Fruit fly (Drosophila melanogaster) whole organism, adult: ENCODE measurements around the gene CG10147.

Source experiments
- CG11617 ChIP-seq: fragments of 200-800 bp; sonication (Bioruptor generic); optimal IDR thresholded peaks from 2 replicates; lab custom pipeline; 2017; ENCODE audit warnings: mild to moderate bottlenecking, missing biosample characterization, missing genetic modification reagents, missing genetic modification characterization
- CG14711 ChIP-seq: fragments of 200-800 bp; sonication (Bioruptor generic); optimal IDR thresholded peaks from 2 replicates; lab custom pipeline; 2018; ENCODE audit warnings: missing biosample characterization, mild to moderate bottlenecking, missing genetic modification characterization, moderate library complexity
- CG5204 ChIP-seq: fragments of 200-800 bp; sonication (Bioruptor generic); optimal IDR thresholded peaks from 2 replicates; lab custom pipeline; 2016; ENCODE audit warnings: missing biosample characterization, missing genetic modification characterization
- Clk ChIP-seq: fragments of 200-800 bp; sonication (Bioruptor generic); optimal IDR thresholded peaks from 2 replicates; lab custom pipeline; 2017; ENCODE audit warnings: missing biosample characterization, missing genetic modification characterization
- Hr96 ChIP-seq: fragments of 200-800 bp; sonication (Bioruptor generic); optimal IDR thresholded peaks from 2 replicates; lab custom pipeline; 2016; ENCODE audit warnings: missing biosample characterization, missing genetic modification characterization
- bab1 ChIP-seq: fragments of 200-800 bp; sonication (Bioruptor generic); optimal IDR thresholded peaks from 3 replicates; lab custom pipeline; 2019; ENCODE audit warnings: missing biosample characterization, mild to moderate bottlenecking, missing genetic modification characterization, moderate library complexity
- cic ChIP-seq: fragments of 200-800 bp; sonication (Bioruptor generic); optimal IDR thresholded peaks from 2 replicates; lab custom pipeline; 2017; ENCODE audit warnings: missing biosample characterization, mild to moderate bottlenecking, missing genetic modification characterization, moderate library complexity
- cnc ChIP-seq, 2 experiments: fragments of >200 bp; optimal IDR thresholded peaks; 2 replicates each; lab custom pipeline; 2017
- pad ChIP-seq: fragments of 200-800 bp; sonication (Bioruptor generic); optimal IDR thresholded peaks from 3 replicates; lab custom pipeline; 2017; ENCODE audit warnings: missing biosample characterization, missing genetic modification characterization, mild to moderate bottlenecking, moderate library complexity, missing genetic modification reagents
- tj ChIP-seq: fragments of 200-800 bp; sonication (Bioruptor generic); optimal IDR thresholded peaks from 3 replicates; lab custom pipeline; 2017; ENCODE audit warnings: missing biosample characterization, mild to moderate bottlenecking, missing genetic modification characterization, moderate library complexity

DNA sequence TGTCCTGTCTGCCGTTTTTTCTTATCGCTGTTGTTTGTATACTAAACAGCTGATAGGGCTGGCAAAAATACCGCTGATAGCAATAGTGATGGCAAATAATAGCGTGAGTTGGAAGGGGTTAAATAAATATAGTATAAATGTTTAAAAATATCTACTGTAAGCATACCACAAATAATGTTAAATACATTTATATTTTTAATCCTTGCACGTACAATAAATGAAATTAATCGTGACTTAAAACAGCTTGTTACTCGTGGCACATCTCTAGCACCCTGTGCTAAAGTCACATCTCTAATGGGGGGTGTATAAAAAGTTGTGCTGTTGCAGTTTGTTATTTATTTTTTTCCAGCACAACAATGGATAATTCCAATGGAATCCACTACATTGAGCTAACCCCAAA lies at the start of gene CG10147, which contains the start of gene Bulli:
- TF ChIP-seq tj (GFP tag; lab: Kevin White, UChicago) (peak; percentile 86), pad (peak; percentile 83), CG5204 (GFP tag; lab: Kevin White, UChicago) (peak; percentile 95), CG14711 (tag; lab: Kevin White, UChicago) (peak; percentile 92), bab1 (GFP tag; lab: Kevin White, UChicago) (peak; percentile 96), Hr96 (GFP tag; lab: Kevin White, UChicago) (peak; percentile 85), cic (GFP tag; lab: Kevin White, UChicago) (peak; percentile 49), Clk (peak; percentile 91), cnc (optimal IDR thresholded peaks at IDR 0.05; lab: Kevin White, UChicago) (no peak), CG11617 (peak; percentile 94)
